Worm (Caenorhabditis elegans) whole organism, L1 larva: ENCODE results near the gene F56D3.1.

Source experiments
- efl-3 ChIP-seq: fragments of 200-800 bp; sonication (Bioruptor generic); optimal IDR thresholded peaks from 2 replicates; lab custom pipeline; 2018; ENCODE audit warnings: mild to moderate bottlenecking, missing genetic modification characterization, missing compliant biosample characterization
- pqm-1 ChIP-seq: sonication (generic microtip); optimal IDR thresholded peaks from 3 replicates; lab custom pipeline; 2017; ENCODE audit warnings: missing biosample characterization, missing genetic modification characterization
- tbx-2 ChIP-seq: sonication (generic microtip); optimal IDR thresholded peaks from 2 replicates; lab custom pipeline; 2016; ENCODE audit warnings: missing genetic modification characterization, missing compliant biosample characterization
- unc-130 ChIP-seq: fragments of 150-350 bp; optimal IDR thresholded peaks from 2 replicates; lab custom pipeline; 2017; ENCODE audit warnings: missing biosample characterization, missing genetic modification characterization, inconsistent platforms
- ztf-4 ChIP-seq: fragments of 150-350 bp; optimal IDR thresholded peaks from 2 replicates; lab custom pipeline; 2014; ENCODE audit warnings: missing biosample characterization, missing genetic modification characterization

- TF ChIP-seq tbx-2 (tag; lab: Kevin White, UChicago) (no peak), efl-3 (no peak), unc-130 (no peak), ztf-4 (tag; lab: Kevin White, UChicago) (no peak), pqm-1 (tag; lab: Kevin White, UChicago) (no peak)
Observed at ce11 chrII:4170508-4170907, 24.4 kb downstream of the F56D3.1 start, which contains the start of gene R03H10.5.
